Fruit fly (Drosophila melanogaster) whole organism, embryonic: ENCODE data around the gene Tep2.

ENCODE experiments used
- Awh ChIP-seq: fragments of 200-800 bp; sonication (Bioruptor generic); IDR thresholded peaks from 2 replicates; pipeline ENCODE4, ENCODE4 v1.3.6; 2022; ENCODE audit warnings: missing biosample characterization, missing genetic modification characterization
- CG10366 ChIP-seq: fragments of 200-800 bp; sonication (Bioruptor generic); IDR thresholded peaks from 2 replicates; pipeline ENCODE4 v1.3.6; 2022; ENCODE audit warnings: missing biosample characterization, missing genetic modification characterization
- CG15269 ChIP-seq: fragments of 200-800 bp; sonication (Bioruptor generic); optimal IDR thresholded peaks from 2 replicates; lab custom pipeline; 2018; ENCODE audit warnings: missing biosample characterization, mild to moderate bottlenecking, missing genetic modification characterization, moderate library complexity
- CG16815 ChIP-seq: fragments of 200-800 bp; sonication (Bioruptor generic); optimal IDR thresholded peaks from 3 replicates; lab custom pipeline; 2017; ENCODE audit warnings: missing biosample characterization, mild to moderate bottlenecking, missing genetic modification characterization
- CG18599 ChIP-seq: fragments of 200-800 bp; sonication (Bioruptor generic); optimal IDR thresholded peaks from 3 replicates; lab custom pipeline; 2017; ENCODE audit warnings: missing biosample characterization, missing genetic modification characterization, mild to moderate bottlenecking, moderate library complexity, missing genetic modification reagents
- CG18619 ChIP-seq: fragments of 200-800 bp; sonication (Bioruptor generic); optimal IDR thresholded peaks from 3 replicates; lab custom pipeline; 2017; ENCODE audit warnings: missing biosample characterization, mild to moderate bottlenecking, missing genetic modification characterization
- CG2120 ChIP-seq: fragments of 200-800 bp; sonication (Bioruptor generic); optimal IDR thresholded peaks from 3 replicates; lab custom pipeline; 2016; ENCODE audit warnings: missing biosample characterization, missing genetic modification characterization
- CG5245 ChIP-seq: fragments of 200-800 bp; sonication (Bioruptor generic); optimal IDR thresholded peaks from 3 replicates; lab custom pipeline; 2016; ENCODE audit warnings: missing biosample characterization, missing genetic modification characterization
- CG6689 ChIP-seq: fragments of 200-800 bp; sonication (Bioruptor generic); IDR thresholded peaks from 2 replicates; pipeline ENCODE4 v1.3.6; 2022; ENCODE audit warnings: missing biosample characterization, missing genetic modification characterization
- CG7556 ChIP-seq: fragments of 200-800 bp; sonication (Bioruptor generic); optimal IDR thresholded peaks from 2 replicates; lab custom pipeline; 2017; ENCODE audit warnings: missing biosample characterization, mild to moderate bottlenecking, missing genetic modification characterization
- CG8359 ChIP-seq: fragments of 200-800 bp; sonication (Bioruptor generic); optimal IDR thresholded peaks from 2 replicates; lab custom pipeline; 2017; ENCODE audit warnings: missing biosample characterization, mild to moderate bottlenecking, missing genetic modification characterization, borderline replicate concordance
- CG8765 ChIP-seq: fragments of 200-800 bp; sonication (Bioruptor generic); IDR thresholded peaks from 2 replicates; pipeline ENCODE4 v1.3.6; 2022; ENCODE audit warnings: missing biosample characterization, missing genetic modification characterization
- CG9876 ChIP-seq: fragments of 200-800 bp; sonication (Bioruptor generic); optimal IDR thresholded peaks from 2 replicates; lab custom pipeline; 2016; ENCODE audit warnings: missing biosample characterization, missing genetic modification characterization
- Eip74EF ChIP-seq, 2 experiments: fragments of 200-800 bp in 1 of 2; fragments of >200 bp in 1 of 2; sonication (Bioruptor generic) in 1 of 2; optimal IDR thresholded peaks; 2 replicates each; lab custom pipeline; 2017 to 2019; ENCODE audit warnings: missing biosample characterization in 2 of 2, missing genetic modification characterization in 2 of 2, mild to moderate bottlenecking in 1 of 2, moderate library complexity in 1 of 2
- Elba2 ChIP-seq: fragments of 200-800 bp; sonication (Bioruptor generic); optimal IDR thresholded peaks from 3 replicates; lab custom pipeline; 2016; ENCODE audit warnings: missing biosample characterization, missing genetic modification characterization
- Ets65A ChIP-seq: fragments of 200-800 bp; sonication (Bioruptor generic); peaks from one replicate; lab custom pipeline; 2016; ENCODE audit warnings: missing biosample characterization, missing genetic modification characterization
- Ets97D ChIP-seq: fragments of 200-800 bp; sonication (Bioruptor generic); optimal IDR thresholded peaks from 3 replicates; lab custom pipeline; 2016; ENCODE audit warnings: missing biosample characterization, missing genetic modification characterization
- Gsc ChIP-seq: fragments of 200-800 bp; sonication (Bioruptor generic); IDR thresholded peaks from 2 replicates; pipeline ENCODE4 v1.3.6; 2022; ENCODE audit warnings: missing biosample characterization, missing genetic modification characterization
- HmgZ ChIP-seq: fragments of 200-800 bp; sonication (Bioruptor generic); optimal IDR thresholded peaks from 2 replicates; lab custom pipeline; 2018; ENCODE audit warnings: missing biosample characterization, mild to moderate bottlenecking, missing genetic modification characterization
- Max ChIP-seq: fragments of 200-800 bp; sonication (Bioruptor generic); optimal IDR thresholded peaks from 2 replicates; lab custom pipeline; 2016; ENCODE audit warnings: missing biosample characterization, mild to moderate bottlenecking, missing genetic modification characterization
- Meics ChIP-seq: fragments of 200-800 bp; sonication (Bioruptor generic); optimal IDR thresholded peaks from 2 replicates; lab custom pipeline; 2017; ENCODE audit warnings: missing biosample characterization, mild to moderate bottlenecking, missing genetic modification characterization
- Oaz ChIP-seq: fragments of 200-800 bp; sonication (Bioruptor generic); IDR thresholded peaks from 2 replicates; pipeline ENCODE4 v1.3.6; 2022; ENCODE audit warnings: missing biosample characterization, missing genetic modification characterization
- PHDP ChIP-seq: fragments of 200-800 bp; sonication (Bioruptor generic); optimal IDR thresholded peaks from 3 replicates; lab custom pipeline; 2018; ENCODE audit warnings: missing biosample characterization, mild to moderate bottlenecking, missing genetic modification characterization, moderate library complexity
- Ptx1 ChIP-seq: fragments of 200-800 bp; sonication (Bioruptor generic); IDR thresholded peaks from 2 replicates; pipeline ENCODE4 v1.3.6; 2022; ENCODE audit warnings: missing biosample characterization, missing genetic modification characterization
- Ravus ChIP-seq: fragments of 200-800 bp; sonication (Bioruptor generic); IDR thresholded peaks from 2 replicates; pipeline ENCODE4 v1.3.6; 2022; ENCODE audit warnings: missing biosample characterization, missing genetic modification characterization
- Sox102F ChIP-seq: fragments of 200-800 bp; sonication (Bioruptor generic); optimal IDR thresholded peaks from 2 replicates; lab custom pipeline; 2018; ENCODE audit warnings: missing biosample characterization, mild to moderate bottlenecking, missing genetic modification characterization, moderate library complexity
- Xbp1 ChIP-seq: fragments of 200-800 bp; sonication (Bioruptor generic); optimal IDR thresholded peaks from 3 replicates; lab custom pipeline; 2016; ENCODE audit warnings: missing biosample characterization, mild to moderate bottlenecking, missing genetic modification characterization
- cwo ChIP-seq: fragments of 200-800 bp; sonication (Bioruptor generic); optimal IDR thresholded peaks from 3 replicates; lab custom pipeline; 2017; ENCODE audit warnings: missing biosample characterization, missing genetic modification characterization, mild to moderate bottlenecking, moderate library complexity, missing genetic modification reagents
- ems ChIP-seq: fragments of 200-800 bp; sonication (Bioruptor generic); optimal IDR thresholded peaks from 3 replicates; lab custom pipeline; 2016; ENCODE audit warnings: missing biosample characterization, missing genetic modification characterization
- eve ChIP-seq, 2 experiments: fragments of >200 bp; optimal IDR thresholded peaks; 2 replicates each; lab custom pipeline; 2017; ENCODE audit warnings: missing biosample characterization in 2 of 2, missing genetic modification characterization in 2 of 2
- fd96Cb ChIP-seq: fragments of 200-800 bp; sonication (Bioruptor generic); optimal IDR thresholded peaks from 2 replicates; lab custom pipeline; 2018; ENCODE audit warnings: missing biosample characterization, mild to moderate bottlenecking, missing genetic modification characterization, moderate library complexity
- fru ChIP-seq: fragments of >200 bp; optimal IDR thresholded peaks from 2 replicates; lab custom pipeline; 2017
- gcm2 ChIP-seq: fragments of 200-800 bp; sonication (Bioruptor generic); optimal IDR thresholded peaks from 2 replicates; lab custom pipeline; 2016; ENCODE audit warnings: missing biosample characterization, missing genetic modification characterization
- gem ChIP-seq: fragments of 200-800 bp; sonication (Bioruptor generic); optimal IDR thresholded peaks from 2 replicates; lab custom pipeline; 2019; ENCODE audit warnings: missing biosample characterization, mild to moderate bottlenecking, missing genetic modification characterization, moderate library complexity
- hkb ChIP-seq, 2 experiments: fragments of 200-800 bp in 1 of 2; fragments of >200 bp in 1 of 2; sonication (Bioruptor generic) in 1 of 2; IDR thresholded peaks in 1 of 2; optimal IDR thresholded peaks in 1 of 2; 2 replicates each; pipeline versions ENCODE4 v1.3.6 to Lab custom; 2017 to 2022; ENCODE audit warnings: missing biosample characterization in 1 of 2, missing genetic modification characterization in 1 of 2
- lmd ChIP-seq: fragments of 200-800 bp; sonication (Bioruptor generic); IDR thresholded peaks from 2 replicates; pipeline ENCODE4 v1.3.6; 2022; ENCODE audit warnings: missing biosample characterization, missing genetic modification characterization
- odd ChIP-seq: fragments of 200-800 bp; sonication (Bioruptor generic); optimal IDR thresholded peaks from 2 replicates; lab custom pipeline; 2017; ENCODE audit warnings: missing biosample characterization, mild to moderate bottlenecking, missing genetic modification characterization
- org-1 ChIP-seq: fragments of 200-800 bp; sonication (Bioruptor generic); optimal IDR thresholded peaks from 2 replicates; lab custom pipeline; 2017; ENCODE audit warnings: missing biosample characterization, missing genetic modification characterization
- phol ChIP-seq: fragments of 200-800 bp; sonication (Bioruptor generic); optimal IDR thresholded peaks from 3 replicates; lab custom pipeline; 2018; ENCODE audit warnings: missing biosample characterization, mild to moderate bottlenecking, missing genetic modification characterization, moderate library complexity
- row ChIP-seq: fragments of 200-800 bp; sonication (Bioruptor generic); IDR thresholded peaks from 3 replicates; pipeline ENCODE4 v1.3.6; 2022; ENCODE audit warnings: missing biosample characterization, missing genetic modification characterization
- salm ChIP-seq: fragments of 200-800 bp; sonication (Bioruptor generic); optimal IDR thresholded peaks from 2 replicates; lab custom pipeline; 2018; ENCODE audit warnings: missing biosample characterization, mild to moderate bottlenecking, missing genetic modification characterization
- sens ChIP-seq: fragments of 200-800 bp; sonication (Bioruptor generic); peaks from one replicate; lab custom pipeline; 2016; ENCODE audit warnings: missing biosample characterization, missing genetic modification characterization
- vvl ChIP-seq: fragments of 200-800 bp; sonication (Bioruptor generic); IDR thresholded peaks from 2 replicates; pipeline ENCODE4 v1.3.6; 2022; ENCODE audit warnings: missing biosample characterization, missing genetic modification characterization
- zfh2 ChIP-seq: fragments of 200-800 bp; sonication (Bioruptor generic); optimal IDR thresholded peaks from 2 replicates; lab custom pipeline; 2016; ENCODE audit warnings: missing biosample characterization, missing genetic modification characterization

The Tep2 gene

dm6 chr2L:7665747-7666146 lies 35.7 kb downstream of the Tep2 start, which contains the start of gene Myo28B1:
Myo28B1 (plus strand) TSS chr2L:7666047.
- TF ChIP-seq Eip74EF (GFP tag; optimal IDR thresholded peaks at IDR 0.05; lab: Kevin White, UChicago) (no peak), fru (lab: Kevin White, UChicago) (no peak), ems (no peak), Ravus (no peak), CG7556 (GFP tag; lab: Kevin White, UChicago) (no peak), Elba2 (GFP tag; lab: Kevin White, UChicago) (no peak), CG8359 (GFP tag; lab: Kevin White, UChicago) (no peak), PHDP (no peak), CG10366 (GFP tag; lab: Robert Waterston, UW) (no peak), CG8765 (GFP tag; lab: Robert Waterston, UW) (no peak), fd96Cb (tag; lab: Kevin White, UChicago) (no peak), salm (tag; lab: Kevin White, UChicago) (no peak), Awh (GFP tag; lab: Robert Waterston, UW) (no peak), zfh2 (GFP tag; lab: Kevin White, UChicago) (no peak)

dm6 chr2L:7660087-7660486 lies 41.3 kb downstream of the Tep2 start:
- TF ChIP-seq org-1 (GFP tag; lab: Kevin White, UChicago) (no peak), lmd (0 out of 2 replicates have a peak, but pooled peaks have one; percentile 20), Ets97D (GFP tag; lab: Kevin White, UChicago) (no peak), Oaz (GFP tag; lab: Robert Waterston, UW) (no peak), Ptx1 (GFP tag; lab: Robert Waterston, UW) (0 out of 2 replicates have a peak, but pooled peaks have one; percentile 14), CG18599 (peak; percentile 15), HmgZ (tag; lab: Kevin White, UChicago) (no peak), Max (no peak), CG6689 (peak; percentile 14; the same call in 1 of the 2 replicates), CG18619 (GFP tag; lab: Kevin White, UChicago) (peak; percentile 6), sens (GFP tag; lab: Kevin White, UChicago) (peak; percentile 62), odd (GFP tag; lab: Kevin White, UChicago) (no peak), cwo (GFP tag; lab: Kevin White, UChicago) (no peak), gem (tag; lab: Kevin White, UChicago) (peak; percentile 25), CG15269 (tag; lab: Kevin White, UChicago) (peak; percentile 25), CG2120 (GFP tag; lab: Kevin White, UChicago) (peak; percentile 43), Meics (GFP tag; lab: Kevin White, UChicago) (peak; percentile 15), gcm2 (GFP tag; lab: Kevin White, UChicago) (no peak), CG5245 (no peak), vvl (no peak), Sox102F (no peak), phol (tag; lab: Kevin White, UChicago) (peak; percentile 43), row (peak; percentile 33; the same call in 1 of the 3 replicates), hkb (optimal IDR thresholded peaks at IDR 0.05; lab: Kevin White, UChicago) (no peak), hkb (GFP tag; IDR thresholded peaks at IDR 0.05; lab: Robert Waterston, UW) (no peak), CG9876 (GFP tag; lab: Kevin White, UChicago) (no peak), eve (GFP tag; optimal IDR thresholded peaks at IDR 0.05; lab: Kevin White, UChicago) (peak in 1 of 2 experiments; percentile 28), Gsc (GFP tag; lab: Robert Waterston, UW) (peak; percentile 26; the same call in 1 of the 2 replicates), Xbp1 (GFP tag; lab: Kevin White, UChicago) (peak; percentile 18), CG16815 (GFP tag; lab: Kevin White, UChicago) (no peak), Ets65A (GFP tag; lab: Kevin White, UChicago) (peak; percentile 58)
- TF ChIP-seq, all 482 proteins: peak for 16
